Worm (Caenorhabditis elegans): ENCODE results near the gene xnd-1.

Gene xnd-1

DNA sequence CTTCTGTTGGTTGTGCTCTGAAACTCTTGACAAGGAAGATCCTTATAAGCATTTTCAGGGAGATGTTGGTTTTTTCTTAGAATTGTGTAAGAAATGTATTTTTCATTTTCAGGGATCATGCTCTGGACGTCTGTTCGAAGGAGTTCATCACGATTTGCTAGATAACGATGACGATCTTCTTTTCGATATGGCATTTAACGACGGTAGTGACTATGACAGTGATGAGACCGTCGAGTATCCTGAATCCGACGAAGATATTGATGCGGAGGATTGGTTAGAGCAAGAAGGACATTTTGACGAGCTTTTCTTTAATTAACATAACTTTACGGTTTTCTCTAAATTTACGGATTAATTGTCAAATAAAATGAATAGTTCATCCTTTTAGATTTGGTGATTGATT, 15.5 kb upstream of the xnd-1 start:
- peak; percentile 64 for TF ChIP-seq ama-1 (optimal IDR thresholded peaks at IDR 0.05)
- TF ChIP-seq lir-3 (tag; optimal IDR thresholded peaks at IDR 0.05): no peak

DNA sequence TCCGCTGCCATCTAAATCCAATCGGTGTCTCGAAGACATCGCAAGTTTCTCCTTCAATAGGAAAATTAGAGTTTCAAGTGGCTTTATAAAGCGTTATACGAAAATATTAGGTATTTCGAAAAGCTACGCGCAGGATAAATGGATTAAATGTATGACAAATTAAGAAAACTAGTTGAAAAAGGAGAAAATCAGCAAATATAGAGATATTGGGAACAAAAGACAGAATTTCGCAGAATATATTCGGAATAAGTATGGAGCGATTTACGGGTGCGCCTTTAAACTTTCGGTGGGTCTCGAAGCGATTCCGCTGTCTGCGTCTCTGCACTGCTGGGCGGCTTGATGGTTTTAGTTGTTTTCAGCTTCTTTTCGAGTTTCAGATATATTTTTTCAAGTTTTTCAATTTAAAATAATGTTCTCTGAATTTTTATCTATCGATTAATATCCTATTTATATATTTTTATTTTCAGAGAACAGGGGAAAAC, 12.6 kb upstream of the xnd-1 start, which contains the start of the genes ddx-15 and ucr-1:
ddx-15 (minus strand) TSS at position 51 of the 482 bp plus-strand sequence.
ucr-1 (plus strand) TSS at position 468 of the 482 bp plus-strand sequence.
- TF ChIP-seq pqm-1 (tag; optimal IDR thresholded peaks at IDR 0.05) (no peak), nhr-25 (tag; optimal IDR thresholded peaks at IDR 0.05; ENCODE audit: borderline replicate concordance, insufficient read depth) (peak; percentile 21), nhr-102 (tag; optimal IDR thresholded peaks at IDR 0.05) (no peak), set-16 (GFP tag; IDR thresholded peaks at IDR 0.05) (no peak), lin-29 (GFP tag; IDR thresholded peaks at IDR 0.05) (no peak), madf-9 (GFP tag; conservative IDR thresholded peaks at IDR 0.05) (no peak), daf-12 (tag; optimal IDR thresholded peaks at IDR 0.05) (no peak), daf-19 (GFP tag; conservative IDR thresholded peaks at IDR 0.05) (no peak), Y105C5A.15 (GFP tag; IDR thresholded peaks at IDR 0.05) (no peak), arid-1 (GFP tag; conservative IDR thresholded peaks at IDR 0.05) (no peak), nhr-11 (tag; optimal IDR thresholded peaks at IDR 0.05) (no peak), mep-1 (tag; optimal IDR thresholded peaks at IDR 0.05) (no peak), spr-3 (GFP tag; optimal IDR thresholded peaks at IDR 0.05) (no peak), fos-1 (tag; optimal IDR thresholded peaks at IDR 0.05) (no peak), zip-2 (tag; optimal IDR thresholded peaks at IDR 0.05) (no peak), ceh-28 (tag; optimal IDR thresholded peaks at IDR 0.05) (no peak), fkh-10 (GFP tag; optimal IDR thresholded peaks at IDR 0.05) (no peak), daf-8 (GFP tag; IDR thresholded peaks at IDR 0.05) (no peak), zip-11 (GFP tag; IDR thresholded peaks at IDR 0.05) (no peak), lin-13 (GFP tag; optimal IDR thresholded peaks at IDR 0.05) (peak; percentile 37), dmd-8 (GFP tag; IDR thresholded peaks at IDR 0.05) (no peak), hlh-11 (tag; optimal IDR thresholded peaks at IDR 0.05) (peak; percentile 47), Y75B8A.6 (GFP tag; IDR thresholded peaks at IDR 0.05) (no peak), ZK337.2 (GFP tag; IDR thresholded peaks at IDR 0.05) (no peak), ztf-11 (tag; optimal IDR thresholded peaks at IDR 0.05) (no peak), egl-43 (GFP tag; IDR thresholded peaks at IDR 0.05) (no peak), aha-1 (tag) (no peak), unc-39 (tag; optimal IDR thresholded peaks at IDR 0.05) (no peak), F10B5.3 (tag; optimal IDR thresholded peaks at IDR 0.05) (no peak), Y5F2A.4 (GFP tag; optimal IDR thresholded peaks at IDR 0.05) (no peak), nhr-42 (GFP tag; IDR thresholded peaks at IDR 0.05) (no peak), gei-8 (GFP tag; optimal IDR thresholded peaks at IDR 0.05) (no peak), daf-16 (GFP tag; optimal IDR thresholded peaks at IDR 0.05) (no peak), daf-16 (tag; optimal IDR thresholded peaks at IDR 0.05) (peak; percentile 33), lim-7 (GFP tag; IDR thresholded peaks at IDR 0.05) (no peak), pha-4 (GFP tag; IDR thresholded peaks at IDR 0.05) (no peak; the same call in 1 of the 2 replicates), pha-4 (tag; optimal IDR thresholded peaks at IDR 0.05) (no peak), zag-1 (tag; optimal IDR thresholded peaks at IDR 0.05) (no peak), ceh-82 (tag; optimal IDR thresholded peaks at IDR 0.05) (no peak), ctbp-1 (GFP tag; IDR thresholded peaks at IDR 0.05) (no peak), nhr-76 (tag; optimal IDR thresholded peaks at IDR 0.05) (no peak), mdl-1 (tag; optimal IDR thresholded peaks at IDR 0.05) (no peak), nhr-10 (tag; optimal IDR thresholded peaks at IDR 0.05) (no peak), unc-62 (GFP tag; optimal IDR thresholded peaks at IDR 0.05 in 1 of 2) (no peak), unc-62 (tag; optimal IDR thresholded peaks at IDR 0.05) (no peak), dmd-6 (GFP tag; IDR thresholded peaks at IDR 0.05) (no peak), php-3 (GFP tag; IDR thresholded peaks at IDR 0.05) (no peak), unc-130 (GFP tag; optimal IDR thresholded peaks at IDR 0.05) (peak; percentile 27), nhr-6 (tag; optimal IDR thresholded peaks at IDR 0.05) (peak; percentile 50), aly-2 (tag; optimal IDR thresholded peaks at IDR 0.05) (no peak), zfp-3 (GFP tag; conservative IDR thresholded peaks at IDR 0.05) (no peak)

Data from whole organism, L4 larva.